Fruit fly (Drosophila melanogaster): ENCODE measurements around the gene CG5246.

dm6 chr3R:17118917-17119378 is 17.0 kb upstream of the CG5246 start:
- TF ChIP-seq CG7101 (tag; optimal IDR thresholded peaks at IDR 0.05) (peak; percentile 3), CG1620 (GFP tag; optimal IDR thresholded peaks at IDR 0.05) (no peak), Hr96 (GFP tag; optimal IDR thresholded peaks at IDR 0.05) (no peak), Mnt (GFP tag; optimal IDR thresholded peaks at IDR 0.05) (peak; percentile 7), CG11617 (GFP tag; optimal IDR thresholded peaks at IDR 0.05) (no peak), CG7045 (GFP tag; optimal IDR thresholded peaks at IDR 0.05) (no peak), CG33017 (tag; optimal IDR thresholded peaks at IDR 0.05) (peak; percentile 2), cic (GFP tag; optimal IDR thresholded peaks at IDR 0.05) (peak; percentile 11), bab1 (GFP tag; optimal IDR thresholded peaks at IDR 0.05) (peak; percentile 43), Clk (GFP tag; optimal IDR thresholded peaks at IDR 0.05) (no peak)
